Worm (Caenorhabditis elegans) whole organism, late embryonic: ENCODE measurements around the gene abf-6.

Source experiments
- F13H6.1 ChIP-seq: sonication (generic microtip); optimal IDR thresholded peaks from 2 replicates; lab custom pipeline; 2016; ENCODE audit warnings: missing genetic modification characterization, missing compliant biosample characterization
- ama-1 ChIP-seq: fragments of 150-350 bp; optimal IDR thresholded peaks from 2 replicates; lab custom pipeline; 2014
- ceh-18 ChIP-seq: sonication (generic microtip); optimal IDR thresholded peaks from 2 replicates; lab custom pipeline; 2016; ENCODE audit warnings: missing genetic modification characterization, missing compliant biosample characterization
- ceh-2 ChIP-seq: sonication (generic microtip); optimal IDR thresholded peaks from 2 replicates; lab custom pipeline; 2016; ENCODE audit warnings: missing genotype, missing genetic modification characterization, missing compliant biosample characterization
- che-1 ChIP-seq: sonication (generic microtip); optimal IDR thresholded peaks from 2 replicates; lab custom pipeline; 2016; ENCODE audit warnings: mild to moderate bottlenecking, missing genetic modification characterization, missing compliant biosample characterization
- ets-4 ChIP-seq: sonication (generic microtip); optimal IDR thresholded peaks from 2 replicates; lab custom pipeline; 2016; ENCODE audit warnings: missing genetic modification characterization, missing compliant biosample characterization
- fkh-10 ChIP-seq: fragments of 150-350 bp; optimal IDR thresholded peaks from 2 replicates; lab custom pipeline; 2014; ENCODE audit warnings: missing biosample characterization, missing genetic modification reagents, missing genetic modification characterization
- hlh-30 ChIP-seq: sonication (generic microtip); optimal IDR thresholded peaks from 2 replicates; lab custom pipeline; 2017; ENCODE audit warnings: antibody characterized with exemption, missing genetic modification characterization, missing compliant biosample characterization; ENCODE audit not compliant: insufficient read depth
- nhr-11 ChIP-seq: fragments of 150-350 bp; optimal IDR thresholded peaks from 2 replicates; lab custom pipeline; 2014; ENCODE audit warnings: missing biosample characterization, missing genetic modification characterization
- pqm-1 ChIP-seq: sonication (generic microtip); optimal IDR thresholded peaks from 2 replicates; lab custom pipeline; 2016; ENCODE audit warnings: missing genetic modification characterization, missing compliant biosample characterization
- sdc-2 ChIP-seq: sonication (generic microtip); optimal IDR thresholded peaks from 2 replicates; lab custom pipeline; 2016; ENCODE audit warnings: missing genotype, missing genetic modification characterization, missing compliant biosample characterization
- tbx-2 ChIP-seq: sonication (generic microtip); optimal IDR thresholded peaks from 2 replicates; lab custom pipeline; 2016; ENCODE audit warnings: missing genetic modification characterization, missing compliant biosample characterization
- unc-55 ChIP-seq: sonication (generic microtip); optimal IDR thresholded peaks from 2 replicates; lab custom pipeline; 2017; ENCODE audit warnings: missing biosample characterization, missing genetic modification reagents, missing genetic modification characterization
- zip-5 ChIP-seq: sonication (generic microtip); optimal IDR thresholded peaks from 2 replicates; lab custom pipeline; 2016; ENCODE audit warnings: missing genetic modification characterization, missing compliant biosample characterization

- TF ChIP-seq nhr-11 (tag; lab: Kevin White, UChicago), result no peak
- TF ChIP-seq ceh-2 (tag; lab: Kevin White, UChicago), result no peak
- no peak for TF ChIP-seq che-1 (tag; lab: Kevin White, UChicago)
- no peak for TF ChIP-seq sdc-2
- no peak for TF ChIP-seq F13H6.1 (tag; lab: Kevin White, UChicago)
- TF ChIP-seq pqm-1 (tag; lab: Kevin White, UChicago), result no peak
- TF ChIP-seq unc-55 (GFP tag; lab: Kevin White, UChicago), result no peak
- TF ChIP-seq ets-4 (tag; lab: Kevin White, UChicago), result no peak
- no peak for TF ChIP-seq ama-1 (lab: Kevin White, UChicago)
- TF ChIP-seq tbx-2 (tag; lab: Kevin White, UChicago), result no peak
- no peak for TF ChIP-seq hlh-30 (tag; lab: Kevin White, UChicago)
- TF ChIP-seq fkh-10 (GFP tag; lab: Kevin White, UChicago), result no peak
- TF ChIP-seq zip-5 (tag; lab: Kevin White, UChicago), result no peak
- no peak for TF ChIP-seq ceh-18 (tag; lab: Kevin White, UChicago)
These were observed 34.3 kb upstream of the abf-6 start for ce11 chrX:12759642-12760041.
